Fruit fly (Drosophila melanogaster): Measurements from ENCODE around the gene EMC2B.

The EMC2B gene

DNA sequence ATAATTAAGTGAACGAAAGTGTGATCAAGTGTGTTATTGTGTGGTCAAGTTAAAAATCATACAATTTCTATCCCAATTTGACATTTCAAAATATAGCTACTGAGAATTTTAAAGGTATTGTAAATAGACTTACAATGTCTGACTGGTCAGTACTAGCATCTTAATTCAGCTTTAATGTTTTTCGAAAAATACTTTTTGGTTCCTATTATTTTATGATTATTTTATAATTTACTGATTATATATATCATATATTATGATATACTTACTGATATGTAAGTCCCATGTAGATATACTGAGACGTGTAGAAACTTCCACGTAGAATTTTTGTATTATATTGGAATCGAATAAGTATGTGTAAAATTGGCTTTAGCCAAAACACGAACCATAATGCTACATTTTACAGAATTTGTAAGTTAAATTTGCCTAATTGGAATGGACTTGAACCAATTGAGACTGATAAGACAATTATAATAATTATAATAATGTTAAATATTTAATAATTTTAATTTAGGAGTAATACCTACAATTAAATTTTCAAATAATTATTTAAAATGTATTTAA is 13.9 kb downstream of the EMC2B start, which contains the start of gene Actn3:
TSS of gene Actn3 (minus strand) at position 51 of the 561 bp plus-strand sequence.
- no peak for TF ChIP-seq CG17801 (GFP tag; optimal IDR thresholded peaks at IDR 0.05; ENCODE audit: partially characterized antibody)

- TF ChIP-seq CG17801 (GFP tag; optimal IDR thresholded peaks at IDR 0.05; ENCODE audit: partially characterized antibody), result no peak
Observed at dm6 chr3R:16974904-16975303, 16.8 kb downstream of the EMC2B start, which contains the start of gene VhaM9.7-d. Gene VhaM9.7-d, plus strand, starts transcription at chr3R:16975204.

dm6 chr3R:16972575-16972974 is 19.1 kb downstream of the EMC2B start:
- TF ChIP-seq CG17801 (GFP tag; optimal IDR thresholded peaks at IDR 0.05; ENCODE audit: partially characterized antibody), result no peak

DNA sequence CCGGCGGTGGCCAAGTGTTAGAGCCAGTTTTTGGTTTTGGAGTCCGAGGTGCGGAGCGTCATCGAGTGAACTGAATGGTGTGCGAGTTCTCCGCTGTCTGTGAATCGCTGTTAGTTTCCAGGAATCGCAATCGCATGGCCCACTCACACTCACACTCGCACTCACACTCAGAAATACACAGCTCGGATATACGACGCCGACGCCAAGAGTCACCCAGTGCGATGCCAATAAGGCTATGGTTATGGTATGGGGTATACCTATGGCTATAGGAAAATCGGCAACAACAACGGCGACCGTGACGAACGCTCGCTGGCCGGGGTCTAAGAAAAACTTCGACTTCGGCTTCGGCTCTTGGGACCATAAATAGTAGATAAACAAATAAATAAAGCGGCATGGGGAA is 19.5 kb downstream of the EMC2B start, which contains the start of gene Abd-B:
TSS of gene Abd-B (minus strand) at position 101 of the 400 bp plus-strand sequence.
- no peak for TF ChIP-seq CG17801 (GFP tag; optimal IDR thresholded peaks at IDR 0.05; ENCODE audit: partially characterized antibody)

- no peak for TF ChIP-seq CG17801 (GFP tag; optimal IDR thresholded peaks at IDR 0.05; ENCODE audit: partially characterized antibody)
Observed at dm6 chr3R:16969361-16970355, 22.0 kb downstream of the EMC2B start.

dm6 chr3R:16962303-16962702 is 29.4 kb downstream of the EMC2B start:
- TF ChIP-seq CG17801 (GFP tag; optimal IDR thresholded peaks at IDR 0.05; ENCODE audit: partially characterized antibody), result no peak

- TF ChIP-seq CG17801 (GFP tag; optimal IDR thresholded peaks at IDR 0.05; ENCODE audit: partially characterized antibody), result no peak
Observed at dm6 chr3R:16960219-16960618, 31.5 kb downstream of the EMC2B start.

- no peak for TF ChIP-seq CG17801 (GFP tag; optimal IDR thresholded peaks at IDR 0.05; ENCODE audit: partially characterized antibody)
Observed at dm6 chr3R:16957759-16958536, 33.7 kb downstream of the EMC2B start.

DNA sequence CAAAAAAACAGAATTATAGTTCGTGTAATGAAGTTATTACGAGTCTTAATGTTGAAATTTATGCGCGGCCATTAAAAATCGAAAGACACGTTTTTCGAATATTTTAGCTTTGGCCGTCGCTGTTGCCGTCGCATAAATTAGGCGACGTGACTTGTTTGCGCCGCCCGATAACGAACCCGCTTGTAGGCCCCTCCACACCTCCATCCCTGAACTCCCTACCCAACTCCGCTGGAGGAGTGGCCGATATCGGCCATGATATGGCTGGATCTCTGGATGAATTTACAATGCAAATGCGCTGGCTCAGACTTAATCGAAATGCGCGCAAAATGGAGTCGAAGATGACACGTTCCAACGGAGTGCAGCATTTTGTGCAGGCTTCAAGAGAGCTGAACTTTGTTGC is 37.3 kb downstream of the EMC2B start:
- TF ChIP-seq CG17801 (GFP tag; optimal IDR thresholded peaks at IDR 0.05; ENCODE audit: partially characterized antibody), result no peak

- TF ChIP-seq CG17801 (GFP tag; optimal IDR thresholded peaks at IDR 0.05; ENCODE audit: partially characterized antibody), result no peak
Observed at dm6 chr3R:16951374-16951773, 40.3 kb downstream of the EMC2B start.

- peak; percentile 53 for TF ChIP-seq CG17801 (GFP tag; optimal IDR thresholded peaks at IDR 0.05; ENCODE audit: partially characterized antibody)
Observed at dm6 chr3R:16948667-16949066, 43.0 kb downstream of the EMC2B start.

- no peak for TF ChIP-seq CG17801 (GFP tag; optimal IDR thresholded peaks at IDR 0.05; ENCODE audit: partially characterized antibody)
Observed at dm6 chr3R:16944267-16944666, 47.4 kb downstream of the EMC2B start.

- no peak for TF ChIP-seq CG17801 (GFP tag; optimal IDR thresholded peaks at IDR 0.05; ENCODE audit: partially characterized antibody)
Observed at dm6 chr3R:16941285-16941684, 50.4 kb downstream of the EMC2B start.

DNA sequence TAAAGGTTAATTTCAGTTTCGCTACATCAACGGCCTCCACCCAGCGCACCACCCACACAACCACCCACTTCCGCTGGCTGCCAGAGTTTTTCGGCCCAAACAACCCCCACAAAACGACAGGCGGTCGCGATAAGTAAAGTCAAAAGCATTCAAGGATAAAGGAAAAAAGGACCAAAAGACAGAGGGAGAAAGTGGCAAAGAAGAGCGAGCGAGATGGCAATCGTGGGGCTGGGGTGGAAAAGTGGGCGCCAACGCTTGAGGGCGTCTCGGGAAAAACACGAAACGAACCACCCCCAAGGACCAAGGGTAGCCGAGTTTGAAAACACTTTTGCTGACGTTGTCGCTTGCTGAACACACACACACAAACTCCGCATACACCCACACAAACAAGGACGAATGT is 51.2 kb downstream of the EMC2B start:
- TF ChIP-seq CG17801 (GFP tag; optimal IDR thresholded peaks at IDR 0.05; ENCODE audit: partially characterized antibody), result no peak

All from ovary, adult (tissue).